Worm (Caenorhabditis elegans) whole organism, L3 larva: Measurements from ENCODE around the gene F41C3.8.

Experiments used
- ceh-16 ChIP-seq: sonication (generic microtip); optimal IDR thresholded peaks from 2 replicates; lab custom pipeline; 2017; ENCODE audit warnings: missing biosample characterization, missing genetic modification characterization
- mdl-1 ChIP-seq: fragments of 150-350 bp; optimal IDR thresholded peaks from 2 replicates; lab custom pipeline; 2014; ENCODE audit warnings: missing biosample characterization, missing genetic modification characterization

DNA sequence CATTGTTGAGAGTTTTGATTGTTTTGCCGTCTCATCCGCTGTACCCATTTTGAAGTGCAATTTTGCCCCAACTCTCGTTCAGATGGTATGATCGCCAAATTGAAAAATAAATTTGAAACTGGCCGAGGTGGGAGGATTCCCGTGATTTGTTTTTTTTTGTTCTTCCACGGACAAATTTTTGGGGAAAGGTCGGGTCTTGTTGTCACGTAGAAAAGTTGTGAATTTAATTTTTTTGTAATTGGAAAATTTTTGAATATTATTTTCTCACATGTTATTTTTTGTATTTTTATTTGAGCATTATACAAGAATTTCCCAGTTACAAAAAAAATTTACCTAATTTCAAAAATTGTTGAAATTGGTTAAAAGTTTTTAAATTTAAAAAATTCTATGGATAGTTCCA is 44.2 kb upstream of the F41C3.8 start, which contains the start of gene T05A7.6:
- TF ChIP-seq ceh-16 (no peak), mdl-1 (tag; lab: Kevin White, UChicago) (no peak)
